Fruit fly (Drosophila melanogaster) S2 (cell line): ENCODE measurements around the gene pcx.

Experiments used
- CG8478 ChIP-seq: fragments of >200 bp; optimal IDR thresholded peaks from 2 replicates; lab custom pipeline; 2018
- CTCF ChIP-seq, 2 experiments: fragments of >200 bp; optimal IDR thresholded peaks; 2 replicates each; lab custom pipeline; 2018

- no peak for TF ChIP-seq CG8478 (lab: Kevin White, UChicago)
- no peak for TF ChIP-seq CTCF (optimal IDR thresholded peaks at IDR 0.05; lab: Kevin White, UChicago)
These were observed 27.5 kb upstream of the pcx start for dm6 chrX:2197414-2198271.
